Fruit fly (Drosophila melanogaster): ENCODE measurements around the gene nrv1.

dm6 chr2L:6805783-6806182 lies 19.1 kb upstream of the nrv1 start, which contains the start of gene CG17375:
- no peak for TF ChIP-seq fru (GFP tag; optimal IDR thresholded peaks at IDR 0.05)
- TF ChIP-seq brk (GFP tag; optimal IDR thresholded peaks at IDR 0.05): no peak
- TF ChIP-seq sage (GFP tag; optimal IDR thresholded peaks at IDR 0.05): no peak
- no peak for TF ChIP-seq OdsH (GFP tag; optimal IDR thresholded peaks at IDR 0.05)
- no peak for TF ChIP-seq Rel (GFP tag; optimal IDR thresholded peaks at IDR 0.05)
- no peak for TF ChIP-seq Rel (tag; optimal IDR thresholded peaks at IDR 0.05)
- no peak for TF ChIP-seq Dfd (GFP tag; optimal IDR thresholded peaks at IDR 0.05)
- no peak for TF ChIP-seq rgr (GFP tag; optimal IDR thresholded peaks at IDR 0.05)
- TF ChIP-seq pan (optimal IDR thresholded peaks at IDR 0.05): no peak
- peak; percentile 82 for TF ChIP-seq Myc (optimal IDR thresholded peaks at IDR 0.05)
- no peak for TF ChIP-seq psq (GFP tag; optimal IDR thresholded peaks at IDR 0.05)
- no peak for TF ChIP-seq tai (GFP tag; optimal IDR thresholded peaks at IDR 0.05)
- no peak for TF ChIP-seq Abd-B (GFP tag; optimal IDR thresholded peaks at IDR 0.05)
